Worm (Caenorhabditis elegans): ENCODE measurements around the gene C50C3.12.
A peak's percentile ranks its signal among the peaks of the same experiment; 100 is the strongest.

Gene C50C3.12

DNA sequence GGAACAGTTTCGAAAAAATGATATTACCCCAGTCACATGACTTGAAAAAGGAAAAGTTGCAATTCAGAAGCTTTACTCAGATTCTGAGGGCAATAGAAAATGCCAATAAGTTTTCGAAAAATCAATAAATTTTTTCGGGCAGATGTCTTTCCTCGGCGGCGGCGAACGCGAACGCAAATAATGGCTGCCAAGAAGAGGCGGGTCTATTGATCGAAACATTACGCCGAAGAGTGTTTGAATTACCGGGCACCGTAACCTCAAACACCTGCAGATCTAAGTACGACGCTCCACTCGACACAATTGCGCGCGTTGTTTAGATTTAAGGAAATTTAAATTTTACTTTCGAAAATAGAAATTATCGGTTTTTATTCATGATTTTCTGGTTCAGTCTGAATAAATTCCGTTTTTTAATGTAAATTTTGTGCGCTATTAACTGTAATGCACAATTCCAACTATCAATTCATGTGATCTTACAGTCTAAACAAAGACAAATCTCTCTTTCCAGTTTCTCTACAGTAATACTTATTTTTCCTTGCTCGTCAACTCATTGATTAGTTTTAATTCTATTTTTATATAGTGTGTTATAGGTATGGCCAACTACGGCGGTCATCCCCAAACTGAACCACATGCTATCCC lies 12.5 kb upstream of the C50C3.12 start, which contains the start of gene prp-8 (continued):
- TF ChIP-seq pha-4 (GFP tag; IDR thresholded peaks at IDR 0.05): no peak
- peak; percentile 94 for TF ChIP-seq pha-4 (tag; optimal IDR thresholded peaks at IDR 0.05)
- TF ChIP-seq hif-1 (tag; optimal IDR thresholded peaks at IDR 0.05): peak in 1 of 2 experiments; percentile 80
- TF ChIP-seq nhr-42 (GFP tag; IDR thresholded peaks at IDR 0.05): 0 out of 2 replicates have a peak, but pooled peaks have one; percentile 26
- no peak for TF ChIP-seq snpc-4 (tag; optimal IDR thresholded peaks at IDR 0.05)
- no peak for TF ChIP-seq daf-16 (GFP tag; optimal IDR thresholded peaks at IDR 0.05)
- peak; percentile 74 for TF ChIP-seq daf-16 (tag; optimal IDR thresholded peaks at IDR 0.05)
- peak; percentile 91 for TF ChIP-seq dpl-1 (GFP tag; optimal IDR thresholded peaks at IDR 0.05)
- no peak for TF ChIP-seq nhr-237 (tag; optimal IDR thresholded peaks at IDR 0.05)
- TF ChIP-seq Y48G9A.11 (GFP tag; IDR thresholded peaks at IDR 0.05): peak; percentile 95
- peak; percentile 68 for TF ChIP-seq nhr-11 (tag; optimal IDR thresholded peaks at IDR 0.05)
- peak; percentile 78 for TF ChIP-seq ama-1 (optimal IDR thresholded peaks at IDR 0.05)
- TF ChIP-seq lsy-2 (tag; optimal IDR thresholded peaks at IDR 0.05): peak; percentile 94 to 99
- TF ChIP-seq fkh-10 (GFP tag; optimal IDR thresholded peaks at IDR 0.05): peak; percentile 74
- TF ChIP-seq dve-1 (tag; optimal IDR thresholded peaks at IDR 0.05; ENCODE audit: insufficient read depth): peak; percentile 92
- peak; percentile 74 for TF ChIP-seq T26A8.4 (GFP tag; IDR thresholded peaks at IDR 0.05)
- TF ChIP-seq duxl-1 (tag; optimal IDR thresholded peaks at IDR 0.05; ENCODE audit: poor library complexity): peak; percentile 83
- TF ChIP-seq cey-2 (tag; optimal IDR thresholded peaks at IDR 0.05; ENCODE audit: borderline replicate concordance, insufficient read depth): no peak
- no peak for TF ChIP-seq madf-5 (GFP tag; IDR thresholded peaks at IDR 0.05)
- TF ChIP-seq T20F7.1 (GFP tag; optimal IDR thresholded peaks at IDR 0.05): peak; percentile 99
- TF ChIP-seq nhr-48 (tag; optimal IDR thresholded peaks at IDR 0.05): peak; percentile 16
- no peak for TF ChIP-seq zag-1 (tag; optimal IDR thresholded peaks at IDR 0.05)
- peak; percentile 51 for TF ChIP-seq nhr-28 (tag; optimal IDR thresholded peaks at IDR 0.05)
- TF ChIP-seq nhr-102 (tag; optimal IDR thresholded peaks at IDR 0.05): peak; percentile 20
- no peak for TF ChIP-seq daf-19 (GFP tag; conservative IDR thresholded peaks at IDR 0.05)
- 0 out of 2 replicates have a peak, but pooled peaks have one; percentile 32 for TF ChIP-seq lin-1 (GFP tag; IDR thresholded peaks at IDR 0.05)
- no peak for TF ChIP-seq daf-12 (tag; optimal IDR thresholded peaks at IDR 0.05)
- TF ChIP-seq nhr-77 (tag; optimal IDR thresholded peaks at IDR 0.05): peak; percentile 69
- peak in 1 of 2 experiments; percentile 98 for TF ChIP-seq unc-62 (GFP tag; optimal IDR thresholded peaks at IDR 0.05 in 1 of 2)
- TF ChIP-seq unc-62 (tag; optimal IDR thresholded peaks at IDR 0.05): no peak
- TF ChIP-seq nhr-111 (GFP tag; optimal IDR thresholded peaks at IDR 0.05): no peak
- peak; percentile 67 for TF ChIP-seq mxl-3 (GFP tag; optimal IDR thresholded peaks at IDR 0.05)

DNA sequence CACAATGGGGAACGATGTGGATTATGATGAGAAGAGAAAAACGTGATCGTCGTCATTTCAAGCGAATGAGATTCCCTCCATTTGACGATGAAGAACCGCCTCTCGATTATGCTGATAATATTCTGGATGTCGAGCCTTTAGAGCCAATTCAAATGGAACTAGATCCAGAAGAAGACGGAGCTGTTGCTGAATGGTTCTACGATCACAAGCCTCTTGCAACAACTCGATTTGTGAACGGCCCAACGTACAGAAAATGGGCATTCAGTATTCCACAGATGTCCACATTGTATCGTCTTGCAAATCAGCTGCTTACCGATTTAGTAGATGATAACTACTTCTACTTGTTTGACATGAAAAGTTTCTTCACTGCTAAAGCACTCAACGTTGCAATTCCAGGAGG lies 11.6 kb upstream of the C50C3.12 start:
- TF ChIP-seq lim-7 (GFP tag; IDR thresholded peaks at IDR 0.05): no peak
- TF ChIP-seq fos-1 (tag; optimal IDR thresholded peaks at IDR 0.05): no peak
- TF ChIP-seq ama-1 (optimal IDR thresholded peaks at IDR 0.05): no peak
- TF ChIP-seq aha-1 (tag): peak; percentile 97

DNA sequence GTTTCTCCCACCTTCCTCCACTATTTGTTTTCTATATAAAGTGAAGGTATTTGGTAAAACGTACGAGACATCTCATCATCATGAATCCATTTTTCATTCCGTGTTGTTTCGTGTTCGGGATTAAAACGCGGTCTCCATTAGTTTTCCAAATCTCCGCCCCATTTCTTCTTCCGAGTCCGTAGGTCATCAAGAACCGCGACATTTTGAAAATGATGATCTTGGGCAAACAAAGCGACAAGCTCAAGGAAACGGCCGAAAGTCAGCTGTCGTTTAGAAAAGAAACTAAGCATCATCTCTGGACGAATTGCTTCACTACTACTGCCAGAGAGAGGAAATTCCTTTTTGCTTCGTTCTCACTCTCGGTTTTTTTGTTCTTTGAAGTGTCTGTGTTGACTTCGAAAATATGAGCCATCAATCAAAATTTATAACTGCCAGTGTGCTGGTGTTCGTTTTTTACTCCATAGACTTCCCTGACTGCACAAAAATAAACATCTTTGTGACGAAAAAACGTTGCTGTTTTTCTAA lies 3.7 kb upstream of the C50C3.12 start:
- no peak for TF ChIP-seq daf-16 (GFP tag; optimal IDR thresholded peaks at IDR 0.05)
- no peak for TF ChIP-seq daf-16 (tag; optimal IDR thresholded peaks at IDR 0.05)
- TF ChIP-seq ceh-62 (tag; optimal IDR thresholded peaks at IDR 0.05): no peak
- TF ChIP-seq hlh-11 (tag; optimal IDR thresholded peaks at IDR 0.05): no peak
- TF ChIP-seq hmg-1.1 (GFP tag; IDR thresholded peaks at IDR 0.05): no peak
- no peak for TF ChIP-seq T26A8.4 (GFP tag; IDR thresholded peaks at IDR 0.05)
- TF ChIP-seq unc-62 (GFP tag; optimal IDR thresholded peaks at IDR 0.05 in 1 of 2): peak in 1 of 2 experiments; percentile 72
- TF ChIP-seq unc-62 (tag; optimal IDR thresholded peaks at IDR 0.05): no peak
- no peak for TF ChIP-seq nhr-28 (tag; optimal IDR thresholded peaks at IDR 0.05)
- no peak for TF ChIP-seq lin-15B (tag; optimal IDR thresholded peaks at IDR 0.05)
- TF ChIP-seq fos-1 (tag; optimal IDR thresholded peaks at IDR 0.05): no peak
- TF ChIP-seq ceh-20 (GFP tag; IDR thresholded peaks at IDR 0.05): 0 out of 2 replicates have a peak, but pooled peaks have one; percentile 38
- 0 out of 2 replicates have a peak, but pooled peaks have one; percentile 12 for TF ChIP-seq dmd-6 (GFP tag; IDR thresholded peaks at IDR 0.05)
- no peak for TF ChIP-seq lin-29 (GFP tag; IDR thresholded peaks at IDR 0.05)
- 0 out of 2 replicates have a peak, but pooled peaks have one; percentile 30 for TF ChIP-seq tra-1 (GFP tag; IDR thresholded peaks at IDR 0.05)
- no peak for TF ChIP-seq snpc-4 (tag; optimal IDR thresholded peaks at IDR 0.05)
- TF ChIP-seq lsy-2 (tag; optimal IDR thresholded peaks at IDR 0.05): peak in 1 of 2 experiments; percentile 7
- TF ChIP-seq tag-97 (GFP tag; IDR thresholded peaks at IDR 0.05): no peak
- no peak for TF ChIP-seq hlh-30 (tag; optimal IDR thresholded peaks at IDR 0.05; ENCODE audit: insufficient read depth)
- no peak for TF ChIP-seq F26F4.8 (GFP tag; conservative IDR thresholded peaks at IDR 0.05)
- no peak for TF ChIP-seq T20F7.1 (GFP tag; optimal IDR thresholded peaks at IDR 0.05)
- TF ChIP-seq vab-7 (GFP tag; IDR thresholded peaks at IDR 0.05): no peak
- peak; percentile 21 for TF ChIP-seq ama-1 (optimal IDR thresholded peaks at IDR 0.05)

Measured in whole organism, L4 larva.